Worm (Caenorhabditis elegans) whole organism, early embryonic: ENCODE data around the gene lido-13.

ENCODE experiments used
- ama-1 ChIP-seq: fragments of 150-350 bp; optimal IDR thresholded peaks from 2 replicates; lab custom pipeline; 2014
- ets-7 ChIP-seq: sonication (generic microtip); optimal IDR thresholded peaks from 2 replicates; lab custom pipeline; 2016; ENCODE audit warnings: missing genotype, missing genetic modification characterization, missing compliant biosample characterization
- flt-1 ChIP-seq: fragments of 200-800 bp; sonication (Bioruptor generic); IDR thresholded peaks from 2 replicates; pipeline ENCODE4 v1.3.6; 2022; ENCODE audit warnings: missing genetic modification characterization, missing compliant biosample characterization
- hmbx-1 ChIP-seq: sonication (generic microtip); optimal IDR thresholded peaks from 2 replicates; lab custom pipeline; 2016; ENCODE audit warnings: mild to moderate bottlenecking, missing genetic modification characterization, missing compliant biosample characterization
- hnd-1 ChIP-seq: sonication (generic microtip); optimal IDR thresholded peaks from 2 replicates; lab custom pipeline; 2016; ENCODE audit warnings: missing genetic modification characterization, missing compliant biosample characterization
- scrt-1 ChIP-seq: fragments of 200-800 bp; sonication (Bioruptor generic); IDR thresholded peaks from 2 replicates; pipeline ENCODE4 v1.3.6; 2022; ENCODE audit warnings: missing genetic modification characterization, missing compliant biosample characterization
- sea-1 ChIP-seq: fragments of 200-800 bp; sonication (Bioruptor generic); conservative IDR thresholded peaks from 2 replicates; pipeline ENCODE4 v1.3.6; 2022; ENCODE audit warnings: missing genetic modification characterization, missing compliant biosample characterization
- tbx-37 ChIP-seq: fragments of 200-800 bp; sonication (Bioruptor generic); conservative IDR thresholded peaks from 2 replicates; pipeline ENCODE4 v1.3.6; 2022; ENCODE audit warnings: missing genetic modification reagents, missing genetic modification characterization, missing compliant biosample characterization
- tra-4 ChIP-seq: sonication (generic microtip); optimal IDR thresholded peaks from 2 replicates; lab custom pipeline; 2017; ENCODE audit warnings: missing genetic modification characterization, missing compliant biosample characterization

DNA sequence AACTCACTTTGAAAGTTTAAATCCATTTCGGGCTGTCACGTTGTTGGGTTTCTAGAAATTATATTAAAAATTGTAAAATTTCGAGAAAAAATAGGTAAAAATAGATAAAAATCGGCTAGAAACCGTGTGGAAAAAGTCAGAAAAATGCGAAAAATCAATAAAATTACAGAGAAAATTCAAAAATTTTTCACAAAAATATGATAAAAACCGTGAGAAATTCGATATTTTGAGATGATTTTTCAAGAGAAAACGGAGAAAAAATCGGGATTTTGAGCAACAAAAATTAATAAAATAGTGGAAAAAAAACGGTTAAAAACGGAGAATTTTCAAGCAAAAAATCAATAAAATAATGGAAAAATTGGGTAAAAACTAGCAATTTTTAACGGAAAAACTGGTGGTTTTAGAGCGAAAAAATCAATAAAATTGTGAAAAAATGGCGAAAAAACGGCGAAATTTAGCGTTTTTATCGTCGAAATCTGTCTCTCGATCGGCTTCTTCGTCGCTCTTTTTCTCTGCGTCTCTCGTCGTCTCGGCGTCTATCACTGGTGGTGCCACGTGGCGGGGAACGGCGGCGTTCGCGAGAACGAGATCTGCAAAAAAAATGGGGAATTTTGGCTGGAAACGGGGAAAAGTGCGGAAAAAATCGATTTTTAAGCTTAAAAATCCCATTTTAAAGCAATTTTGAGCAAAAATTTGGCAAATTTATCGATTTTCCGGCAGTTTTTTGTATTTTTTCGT is 17.1 kb upstream of the lido-13 start, which contains the start of gene Y25C1A.7:
- TF ChIP-seq hmbx-1 (tag; lab: Kevin White, UChicago) (no peak), hnd-1 (tag; lab: Kevin White, UChicago) (no peak), sea-1 (GFP tag; lab: Robert Waterston, UW) (no peak), ama-1 (lab: Kevin White, UChicago) (no peak), ets-7 (tag; lab: Kevin White, UChicago) (no peak), scrt-1 (GFP tag; lab: Robert Waterston, UW) (no peak), tbx-37 (no peak), flt-1 (GFP tag; lab: Robert Waterston, UW) (no peak), tra-4 (tag; lab: Kevin White, UChicago) (no peak)
